7 worm cellular contexts compared by ENCODE assay signal in the genomic region with DNA sequence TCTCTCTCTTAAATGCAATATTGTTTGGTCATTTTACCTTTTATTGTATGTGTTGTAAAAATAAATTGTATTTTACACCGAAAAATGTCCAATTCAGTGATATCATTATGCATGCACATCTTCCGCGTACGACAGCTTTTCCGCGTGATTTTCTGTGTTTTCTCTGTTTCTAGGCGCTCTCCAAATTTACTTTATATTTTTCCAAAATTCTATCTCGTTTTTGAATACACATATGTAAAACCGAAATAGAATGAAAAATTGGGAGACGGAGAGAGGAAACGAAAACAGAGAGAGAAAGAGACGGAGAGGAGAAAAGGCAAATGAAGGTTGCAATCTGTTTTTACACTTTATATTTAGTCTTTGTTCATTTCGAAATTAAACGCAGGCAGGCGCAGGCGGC.
TF ChIP-seq lines count a peak whose summit lies in the region.

No protein-coding gene starts in this region.

TF ChIP-seq in whole organism, L1 larva, 84 proteins besides CTCF, POLR2A, EP300 and RAD21 (continues in another document):
- TF ChIP-seq sox-4 (tag; optimal IDR thresholded peaks at IDR 0.05; lab: Kevin White, UChicago) = no peak
- TF ChIP-seq nhr-85 (tag; lab: Kevin White, UChicago) = peak; percentile 83
- TF ChIP-seq nhr-71 (tag; optimal IDR thresholded peaks at IDR 0.05; lab: Kevin White, UChicago) = peak; percentile 67
- TF ChIP-seq ceh-88 (GFP tag; IDR thresholded peaks at IDR 0.05; lab: Robert Waterston, UW) = no peak
- TF ChIP-seq blmp-1 (tag; optimal IDR thresholded peaks at IDR 0.05; lab: Kevin White, UChicago) = peak; percentile 35
- no peak for TF ChIP-seq sptf-1 (tag; optimal IDR thresholded peaks at IDR 0.05; lab: Kevin White, UChicago)
- no peak for TF ChIP-seq nhr-19 (GFP tag; conservative IDR thresholded peaks at IDR 0.05; lab: Robert Waterston, UW)
- TF ChIP-seq C34B4.2 (tag; optimal IDR thresholded peaks at IDR 0.05; lab: Kevin White, UChicago) = no peak
- TF ChIP-seq aha-1 (tag; optimal IDR thresholded peaks at IDR 0.05; lab: Kevin White, UChicago) = no peak
- peak; percentile 10 for TF ChIP-seq ztf-4 (tag; optimal IDR thresholded peaks at IDR 0.05; lab: Kevin White, UChicago)
- no peak for TF ChIP-seq fkh-4 (tag; optimal IDR thresholded peaks at IDR 0.05; lab: Kevin White, UChicago; ENCODE audit: borderline replicate concordance)
- peak; percentile 52 to 55 for TF ChIP-seq efl-1 (optimal IDR thresholded peaks at IDR 0.05; lab: Kevin White, UChicago)
- TF ChIP-seq efl-1 (GFP tag; optimal IDR thresholded peaks at IDR 0.05 in 1 of 2; lab: Kevin White, UChicago) = peak; percentile 13 to 75

TF ChIP-seq in whole organism, L2 larva, 48 proteins besides CTCF, POLR2A, EP300 and RAD21 (continues in another document):
- no peak for TF ChIP-seq elt-1 (tag; optimal IDR thresholded peaks at IDR 0.05; lab: Kevin White, UChicago)
- TF ChIP-seq ceh-16 (tag; optimal IDR thresholded peaks at IDR 0.05; lab: Kevin White, UChicago) = no peak
- peak; percentile 64 for TF ChIP-seq nhr-129 (tag; optimal IDR thresholded peaks at IDR 0.05; lab: Kevin White, UChicago)
- no peak for TF ChIP-seq zag-1 (tag; optimal IDR thresholded peaks at IDR 0.05; lab: Kevin White, UChicago)
- TF ChIP-seq blmp-1 (tag; optimal IDR thresholded peaks at IDR 0.05; lab: Kevin White, UChicago; ENCODE audit: insufficient read depth) = no peak
- peak; percentile 71 for TF ChIP-seq unc-55 (GFP tag; optimal IDR thresholded peaks at IDR 0.05; lab: Kevin White, UChicago)
- peak in 1 of 2 experiments; percentile 63 for TF ChIP-seq lsy-2 (tag; optimal IDR thresholded peaks at IDR 0.05; lab: Kevin White, UChicago)
- peak; percentile 16 for TF ChIP-seq skn-1 (tag; optimal IDR thresholded peaks at IDR 0.05; lab: Kevin White, UChicago)
- TF ChIP-seq ama-1 (optimal IDR thresholded peaks at IDR 0.05; lab: Kevin White, UChicago) = peak; percentile 2
- TF ChIP-seq ztf-11 (tag; optimal IDR thresholded peaks at IDR 0.05; lab: Kevin White, UChicago) = no peak
- TF ChIP-seq elt-3 (tag; optimal IDR thresholded peaks at IDR 0.05; lab: Kevin White, UChicago) = no peak
- peak; percentile 58 for TF ChIP-seq crh-2 (tag; optimal IDR thresholded peaks at IDR 0.05; lab: Kevin White, UChicago)
- TF ChIP-seq nhr-77 (tag; optimal IDR thresholded peaks at IDR 0.05; lab: Kevin White, UChicago) = no peak

TF ChIP-seq in whole organism, L3 larva, 47 proteins besides CTCF, POLR2A, EP300 and RAD21 (continues in another document):
- no peak for TF ChIP-seq fos-1 (tag; optimal IDR thresholded peaks at IDR 0.05; lab: Kevin White, UChicago)
- no peak for TF ChIP-seq sea-2 (GFP tag; optimal IDR thresholded peaks at IDR 0.05; lab: Kevin White, UChicago)
- TF ChIP-seq elt-2 (tag; optimal IDR thresholded peaks at IDR 0.05; lab: Kevin White, UChicago) = peak; percentile 47
- TF ChIP-seq nhr-23 (tag; optimal IDR thresholded peaks at IDR 0.05; lab: Kevin White, UChicago) = peak; percentile 42
- TF ChIP-seq hmg-11 (tag; optimal IDR thresholded peaks at IDR 0.05; lab: Kevin White, UChicago) = peak; percentile 21
- TF ChIP-seq ztf-11 (tag; optimal IDR thresholded peaks at IDR 0.05; lab: Kevin White, UChicago) = no peak
- TF ChIP-seq nhr-237 (tag; optimal IDR thresholded peaks at IDR 0.05; lab: Kevin White, UChicago) = no peak
- peak; percentile 68 for TF ChIP-seq pqm-1 (tag; optimal IDR thresholded peaks at IDR 0.05; lab: Kevin White, UChicago)
- peak; percentile 53 for TF ChIP-seq nhr-25 (tag; optimal IDR thresholded peaks at IDR 0.05; lab: Kevin White, UChicago)
- peak; percentile 57 for TF ChIP-seq nfya-1 (tag; optimal IDR thresholded peaks at IDR 0.05; lab: Kevin White, UChicago; ENCODE audit: insufficient read depth)
- TF ChIP-seq nhr-43 (tag; optimal IDR thresholded peaks at IDR 0.05; lab: Kevin White, UChicago; ENCODE audit: poor library complexity, severe bottlenecking) = peak; percentile 5
- TF ChIP-seq egl-5 (tag; optimal IDR thresholded peaks at IDR 0.05; lab: Kevin White, UChicago) = peak; percentile 62

TF ChIP-seq in whole organism, L4 larva, 104 proteins besides CTCF, POLR2A, EP300 and RAD21 (continues in another document):
- TF ChIP-seq gei-8 (GFP tag; optimal IDR thresholded peaks at IDR 0.05; lab: Kevin White, UChicago) (no peak), dpl-1 (GFP tag; optimal IDR thresholded peaks at IDR 0.05; lab: Kevin White, UChicago) (peak; percentile 9), nhr-25 (tag; optimal IDR thresholded peaks at IDR 0.05; lab: Kevin White, UChicago; ENCODE audit: borderline replicate concordance, insufficient read depth) (no peak), daf-16 (GFP tag; optimal IDR thresholded peaks at IDR 0.05; lab: Kevin White, UChicago) (no peak), daf-16 (tag; optimal IDR thresholded peaks at IDR 0.05; lab: Kevin White, UChicago) (peak; percentile 50), lin-38 (GFP tag; IDR thresholded peaks at IDR 0.05; lab: Robert Waterston, UW) (0 out of 2 replicates have a peak, but pooled peaks have one; percentile 14), lin-29 (GFP tag; IDR thresholded peaks at IDR 0.05; lab: Robert Waterston, UW) (no peak), hlh-11 (tag; optimal IDR thresholded peaks at IDR 0.05; lab: Kevin White, UChicago) (peak; percentile 49), mdl-1 (tag; optimal IDR thresholded peaks at IDR 0.05; lab: Kevin White, UChicago) (peak in 1 of 2 experiments; percentile 60), lin-13 (GFP tag; optimal IDR thresholded peaks at IDR 0.05; lab: Kevin White, UChicago) (no peak), nhr-28 (tag; optimal IDR thresholded peaks at IDR 0.05; lab: Kevin White, UChicago) (peak; percentile 46), mep-1 (tag; optimal IDR thresholded peaks at IDR 0.05; lab: Kevin White, UChicago) (peak; percentile 71)

TF ChIP-seq in whole organism, late embryonic, 69 proteins besides CTCF, POLR2A, EP300 and RAD21 (continues in another document):
- TF ChIP-seq tbx-2 (tag; optimal IDR thresholded peaks at IDR 0.05; lab: Kevin White, UChicago) = peak; percentile 11
- TF ChIP-seq K09A11.1 (tag; optimal IDR thresholded peaks at IDR 0.05; lab: Kevin White, UChicago; ENCODE audit: insufficient read depth) = no peak
- no peak for TF ChIP-seq nhr-11 (tag; optimal IDR thresholded peaks at IDR 0.05; lab: Kevin White, UChicago)
- no peak for TF ChIP-seq unc-86 (tag; optimal IDR thresholded peaks at IDR 0.05; lab: Kevin White, UChicago)
- peak; percentile 61 for TF ChIP-seq nfya-1 (tag; optimal IDR thresholded peaks at IDR 0.05; lab: Kevin White, UChicago)
- peak; percentile 60 for TF ChIP-seq hlh-30 (tag; optimal IDR thresholded peaks at IDR 0.05; lab: Kevin White, UChicago; ENCODE audit: insufficient read depth)
- TF ChIP-seq dve-1 (tag; optimal IDR thresholded peaks at IDR 0.05; lab: Kevin White, UChicago) = peak; percentile 14
- peak; percentile 2 for TF ChIP-seq hlh-8 (tag; optimal IDR thresholded peaks at IDR 0.05; lab: Kevin White, UChicago)
- peak; percentile 52 for TF ChIP-seq unc-42 (tag; optimal IDR thresholded peaks at IDR 0.05; lab: Kevin White, UChicago)
- no peak for TF ChIP-seq dmd-4 (tag; optimal IDR thresholded peaks at IDR 0.05; lab: Kevin White, UChicago; ENCODE audit: borderline replicate concordance)
- TF ChIP-seq ceh-31 (tag; optimal IDR thresholded peaks at IDR 0.05; lab: Kevin White, UChicago) = peak; percentile 33
- peak; percentile 13 for TF ChIP-seq ceh-34 (tag; optimal IDR thresholded peaks at IDR 0.05; lab: Kevin White, UChicago)
- TF ChIP-seq gmeb-2 (tag; optimal IDR thresholded peaks at IDR 0.05; lab: Kevin White, UChicago) = no peak

TF ChIP-seq in whole organism, mixed stage, embryonic, 35 proteins besides CTCF, POLR2A, EP300 and RAD21 (continues in another document):
- TF ChIP-seq elt-1 (tag; optimal IDR thresholded peaks at IDR 0.05; lab: Kevin White, UChicago; ENCODE audit: borderline replicate concordance, insufficient read depth) (no peak), tbx-8 (GFP tag; optimal IDR thresholded peaks at IDR 0.05; lab: Kevin White, UChicago) (no peak), unc-120 (tag; optimal IDR thresholded peaks at IDR 0.05; lab: Kevin White, UChicago; ENCODE audit: poor library complexity, severe bottlenecking) (peak; percentile 13), bed-3 (GFP tag; optimal IDR thresholded peaks at IDR 0.05; lab: Kevin White, UChicago) (no peak), snpc-4 (tag; optimal IDR thresholded peaks at IDR 0.05; lab: Kevin White, UChicago) (no peak), flh-1 (GFP tag; optimal IDR thresholded peaks at IDR 0.05; lab: Kevin White, UChicago) (no peak), nhr-76 (tag; optimal IDR thresholded peaks at IDR 0.05; lab: Kevin White, UChicago) (no peak), ceh-43 (GFP tag; optimal IDR thresholded peaks at IDR 0.05; lab: Kevin White, UChicago) (no peak), pha-4 (tag; optimal IDR thresholded peaks at IDR 0.05; lab: Kevin White, UChicago) (no peak), lin-32 (GFP tag; optimal IDR thresholded peaks at IDR 0.05; lab: Kevin White, UChicago) (no peak), sem-2 (GFP tag; optimal IDR thresholded peaks at IDR 0.05; lab: Kevin White, UChicago) (no peak), lsy-2 (tag; optimal IDR thresholded peaks at IDR 0.05; lab: Kevin White, UChicago) (peak; percentile 22), nhr-237 (tag; optimal IDR thresholded peaks at IDR 0.05; lab: Kevin White, UChicago) (peak; percentile 62), nhr-28 (tag; optimal IDR thresholded peaks at IDR 0.05; lab: Kevin White, UChicago) (no peak)

TF ChIP-seq in whole organism, young adult, 124 proteins besides CTCF, POLR2A, EP300 and RAD21:
- TF ChIP-seq mcd-1 (GFP tag; IDR thresholded peaks at IDR 0.05; lab: Robert Waterston, UW) (no peak), cebp-1 (GFP tag; IDR thresholded peaks at IDR 0.05; lab: Robert Waterston, UW) (no peak), cebp-1 (tag; optimal IDR thresholded peaks at IDR 0.05; lab: Kevin White, UChicago) (peak; percentile 54), nhr-80 (tag; optimal IDR thresholded peaks at IDR 0.05; lab: Kevin White, UChicago) (peak; percentile 9), F37B4.10 (GFP tag; IDR thresholded peaks at IDR 0.05; lab: Robert Waterston, UW) (no peak), F52B5.7 (tag; optimal IDR thresholded peaks at IDR 0.05; lab: Kevin White, UChicago) (no peak), hmg-1.2 (GFP tag; IDR thresholded peaks at IDR 0.05; lab: Robert Waterston, UW) (peak; percentile 41; the same call in 1 of the 2 replicates), lin-40 (tag; optimal IDR thresholded peaks at IDR 0.05; lab: Kevin White, UChicago) (no peak), xnd-1 (tag; optimal IDR thresholded peaks at IDR 0.05; lab: Kevin White, UChicago) (no peak), aptf-2 (GFP tag; conservative IDR thresholded peaks at IDR 0.05; lab: Robert Waterston, UW) (no peak), die-1 (tag; optimal IDR thresholded peaks at IDR 0.05; lab: Kevin White, UChicago) (no peak), madf-3 (GFP tag; IDR thresholded peaks at IDR 0.05; lab: Robert Waterston, UW) (no peak), ztf-28 (GFP tag; IDR thresholded peaks at IDR 0.05; lab: Robert Waterston, UW) (no peak)
